Worm (Caenorhabditis elegans) whole organism, L1 larva: Measurements from ENCODE around the gene pgl-3.

ENCODE experiments used
- C16A3.4 ChIP-seq: fragments of 150-350 bp; optimal IDR thresholded peaks from 2 replicates; lab custom pipeline; 2014; ENCODE audit warnings: missing biosample characterization, missing genetic modification characterization
- Y116A8C.19 ChIP-seq: sonication (generic microtip); optimal IDR thresholded peaks from 2 replicates; lab custom pipeline; 2016; ENCODE audit warnings: missing compliant biosample characterization, missing genetic modification characterization, borderline replicate concordance
- alr-1 ChIP-seq: fragments of 200-800 bp; sonication (Bioruptor generic); optimal IDR thresholded peaks from 2 replicates; lab custom pipeline; 2018; ENCODE audit warnings: borderline replicate concordance, mild to moderate bottlenecking, missing genetic modification characterization, missing compliant biosample characterization
- blmp-1 ChIP-seq: fragments of 150-350 bp; optimal IDR thresholded peaks from 2 replicates; lab custom pipeline; 2014; ENCODE audit warnings: missing biosample characterization, missing genetic modification characterization
- ceh-88 ChIP-seq: fragments of 200-800 bp; sonication (Bioruptor generic); IDR thresholded peaks from 2 replicates; pipeline ENCODE4 v1.3.6; 2022; ENCODE audit warnings: missing genetic modification characterization, missing compliant biosample characterization
- efl-1 ChIP-seq, 4 experiments: fragments of 150-350 bp; optimal IDR thresholded peaks in 3 of 4; peaks in 1 of 4; 1 replicate in 1 of 4; 2 replicates in 3 of 4; lab custom pipeline; 2014; ENCODE audit warnings: missing biosample characterization in 2 of 4, missing genetic modification characterization in 2 of 4, missing genetic modification reagents in 2 of 4
- efl-3 ChIP-seq: fragments of 200-800 bp; sonication (Bioruptor generic); optimal IDR thresholded peaks from 2 replicates; lab custom pipeline; 2018; ENCODE audit warnings: mild to moderate bottlenecking, missing genetic modification characterization, missing compliant biosample characterization
- egl-13 ChIP-seq: sonication (generic microtip); optimal IDR thresholded peaks from 2 replicates; lab custom pipeline; 2016; ENCODE audit warnings: missing genotype, missing genetic modification reagents, missing genetic modification characterization, missing compliant biosample characterization
- elt-3 ChIP-seq, 6 experiments: fragments of 150-350 bp in 1 of 6; sonication (generic microtip); optimal IDR thresholded peaks; 2 replicates each; lab custom pipeline; 2017 to 2018; ENCODE audit warnings: missing biosample characterization in 6 of 6, missing genetic modification characterization in 6 of 6, inconsistent platforms in 1 of 6
- fkh-10 ChIP-seq: sonication (generic microtip); optimal IDR thresholded peaks from 2 replicates; lab custom pipeline; 2017; ENCODE audit warnings: missing biosample characterization, missing genetic modification reagents, missing genetic modification characterization
- hlh-4 ChIP-seq: sonication (generic microtip); optimal IDR thresholded peaks from 2 replicates; lab custom pipeline; 2016; ENCODE audit warnings: mild to moderate bottlenecking, missing genetic modification characterization, missing compliant biosample characterization
- irx-1 ChIP-seq: sonication (generic microtip); optimal IDR thresholded peaks from 2 replicates; lab custom pipeline; 2016; ENCODE audit warnings: missing genetic modification characterization, missing compliant biosample characterization
- isw-1 ChIP-seq: fragments of 200-800 bp; sonication (Bioruptor generic); IDR thresholded peaks from 2 replicates; pipeline ENCODE4 v1.3.6; 2022; ENCODE audit warnings: missing genetic modification characterization, missing compliant biosample characterization
- lin-14 ChIP-seq: fragments of 200-800 bp; sonication (Bioruptor generic); optimal IDR thresholded peaks from 2 replicates; lab custom pipeline; 2018; ENCODE audit warnings: mild to moderate bottlenecking, missing genetic modification characterization, moderate library complexity, missing compliant biosample characterization
- lir-3 ChIP-seq: sonication (generic microtip); optimal IDR thresholded peaks from 2 replicates; lab custom pipeline; 2016; ENCODE audit warnings: mild to moderate bottlenecking, missing genetic modification characterization, moderate library complexity, missing compliant biosample characterization; ENCODE audit not compliant: poor library complexity
- mab-9 ChIP-seq: fragments of 200-800 bp; sonication (Bioruptor generic); IDR thresholded peaks from 2 replicates; pipeline ENCODE4 v1.3.6; 2022; ENCODE audit warnings: missing genetic modification reagents, missing genetic modification characterization, missing compliant biosample characterization
- mdl-1 ChIP-seq, 2 experiments: fragments of 150-350 bp; optimal IDR thresholded peaks; 2 replicates each; lab custom pipeline; 2014 to 2017; ENCODE audit warnings: missing biosample characterization in 2 of 2, missing genetic modification characterization in 2 of 2, inconsistent platforms in 1 of 2
- nhr-12 ChIP-seq: sonication (generic microtip); optimal IDR thresholded peaks from 2 replicates; lab custom pipeline; 2017; ENCODE audit warnings: missing biosample characterization, missing genetic modification characterization
- nhr-20 ChIP-seq: sonication (generic microtip); optimal IDR thresholded peaks from 2 replicates; lab custom pipeline; 2016; ENCODE audit warnings: mild to moderate bottlenecking, missing genetic modification characterization, missing compliant biosample characterization
- nhr-28 ChIP-seq: fragments of 150-350 bp; optimal IDR thresholded peaks from 2 replicates; lab custom pipeline; 2014; ENCODE audit warnings: missing biosample characterization, missing genetic modification characterization
- nhr-47 ChIP-seq: sonication (generic microtip); optimal IDR thresholded peaks from 2 replicates; lab custom pipeline; 2016; ENCODE audit warnings: mild to moderate bottlenecking, missing genetic modification characterization, moderate library complexity, missing compliant biosample characterization
- nhr-71 ChIP-seq: sonication (generic microtip); optimal IDR thresholded peaks from 2 replicates; lab custom pipeline; 2016; ENCODE audit warnings: mild to moderate bottlenecking, missing genetic modification characterization, moderate library complexity, missing compliant biosample characterization
- nhr-76 ChIP-seq: sonication (generic microtip); optimal IDR thresholded peaks from 2 replicates; lab custom pipeline; 2017; ENCODE audit warnings: missing biosample characterization, missing genetic modification characterization
- nhr-77 ChIP-seq: fragments of 150-350 bp; optimal IDR thresholded peaks from 2 replicates; lab custom pipeline; 2014; ENCODE audit warnings: missing biosample characterization, missing genetic modification characterization
- nhr-90 ChIP-seq: sonication (generic microtip); optimal IDR thresholded peaks from 2 replicates; lab custom pipeline; 2016; ENCODE audit warnings: mild to moderate bottlenecking, missing genetic modification characterization, missing compliant biosample characterization; ENCODE audit not compliant: poor library complexity
- rnt-1 ChIP-seq: sonication (generic microtip); optimal IDR thresholded peaks from 2 replicates; lab custom pipeline; 2016; ENCODE audit warnings: mild to moderate bottlenecking, missing genetic modification characterization, moderate library complexity, missing compliant biosample characterization
- tbx-2 ChIP-seq: sonication (generic microtip); optimal IDR thresholded peaks from 2 replicates; lab custom pipeline; 2016; ENCODE audit warnings: missing genetic modification characterization, missing compliant biosample characterization
- unc-30 ChIP-seq: sonication (generic microtip); optimal IDR thresholded peaks from 2 replicates; lab custom pipeline; 2017; ENCODE audit warnings: missing biosample characterization, missing genetic modification characterization
- vab-15 ChIP-seq: sonication (generic microtip); optimal IDR thresholded peaks from 2 replicates; lab custom pipeline; 2017; ENCODE audit warnings: missing genotype, mild to moderate bottlenecking, missing genetic modification characterization, missing compliant biosample characterization
- zag-1 ChIP-seq: fragments of 150-350 bp; optimal IDR thresholded peaks from 2 replicates; lab custom pipeline; 2014; ENCODE audit warnings: missing biosample characterization, missing genetic modification characterization
- zip-4 ChIP-seq: fragments of 200-800 bp; sonication (Bioruptor generic); optimal IDR thresholded peaks from 2 replicates; lab custom pipeline; 2018; ENCODE audit warnings: mild to moderate bottlenecking, missing genetic modification characterization, moderate library complexity, missing compliant biosample characterization
- ztf-4 ChIP-seq: fragments of 150-350 bp; optimal IDR thresholded peaks from 2 replicates; lab custom pipeline; 2014; ENCODE audit warnings: missing biosample characterization, missing genetic modification characterization

The pgl-3 gene

ce11 chrV:4785333-4785852 lies 29.6 kb downstream of the pgl-3 start, which contains the start of the genes Y60C6A.2 and Y60C6A.3:
Y60C6A.2 (minus strand) TSS chrV:4785433.
Y60C6A.3 (plus strand) TSS chrV:4785802.
- no peak for TF ChIP-seq unc-30 (tag; lab: Kevin White, UChicago)

- TF ChIP-seq mab-9 (GFP tag; lab: Robert Waterston, UW) (no peak), nhr-90 (no peak), rnt-1 (tag; lab: Kevin White, UChicago) (no peak), efl-3 (GFP tag; lab: Kevin White, UChicago) (no peak), zip-4 (no peak), zag-1 (tag; lab: Kevin White, UChicago) (no peak), lir-3 (tag; lab: Kevin White, UChicago) (no peak), fkh-10 (GFP tag; lab: Kevin White, UChicago) (no peak)
Measured at ce11 chrV:4787166-4787565, 31.4 kb downstream of the pgl-3 start, which contains the start of gene R02F11.9. R02F11.9 (plus strand) TSS chrV:4787466.

ce11 chrV:4787836-4788235 lies 32.1 kb downstream of the pgl-3 start:
- TF ChIP-seq rnt-1 (tag; lab: Kevin White, UChicago) (no peak), efl-1 (optimal IDR thresholded peaks at IDR 0.05; lab: Kevin White, UChicago) (no peak), efl-1 (GFP tag; optimal IDR thresholded peaks at IDR 0.05 in 1 of 2; lab: Kevin White, UChicago) (peak in 1 of 2 experiments; percentile 87), elt-3 (tag; optimal IDR thresholded peaks at IDR 0.05; lab: Kevin White, UChicago) (no peak)

- TF ChIP-seq Y116A8C.19 (tag; lab: Kevin White, UChicago) (no peak), hlh-4 (tag; lab: Kevin White, UChicago) (no peak), irx-1 (tag; lab: Kevin White, UChicago) (no peak), nhr-28 (tag; lab: Kevin White, UChicago) (no peak), nhr-77 (tag; lab: Kevin White, UChicago) (no peak), lin-14 (GFP tag; lab: Kevin White, UChicago) (no peak), nhr-20 (no peak), mdl-1 (tag; optimal IDR thresholded peaks at IDR 0.05; lab: Kevin White, UChicago) (no peak), zip-4 (no peak), alr-1 (tag; lab: Kevin White, UChicago) (no peak), nhr-47 (tag; lab: Kevin White, UChicago) (no peak), blmp-1 (tag; lab: Kevin White, UChicago) (no peak), nhr-71 (tag; lab: Kevin White, UChicago) (no peak), C16A3.4 (no peak), nhr-76 (tag; lab: Kevin White, UChicago) (no peak), tbx-2 (tag; lab: Kevin White, UChicago) (no peak), isw-1 (GFP tag; lab: Robert Waterston, UW) (no peak), ztf-4 (no peak), vab-15 (tag; lab: Kevin White, UChicago) (no peak), egl-13 (tag; lab: Kevin White, UChicago) (no peak)
Measured at ce11 chrV:4788823-4789222, 33.0 kb downstream of the pgl-3 start, which contains the start of gene R02F11.10. R02F11.10 (plus strand) TSS chrV:4789123.

ce11 chrV:4790368-4790767 lies 34.6 kb downstream of the pgl-3 start, which contains the start of gene R02F11.12:
R02F11.12 (plus strand) TSS chrV:4790668.
- TF ChIP-seq ceh-88 (no peak), nhr-12 (no peak), nhr-77 (tag; lab: Kevin White, UChicago) (no peak)
